Worm (Caenorhabditis elegans) whole organism, mixed stage, embryonic: Measurements from ENCODE around the gene fbxa-1.
A peak's percentile ranks its signal among the peaks of the same experiment; 100 is the strongest.

ENCODE experiments used
- M03D4.4 ChIP-seq: sonication (generic microtip); optimal IDR thresholded peaks from 2 replicates; lab custom pipeline; 2017; ENCODE audit warnings: mild to moderate bottlenecking, missing genetic modification characterization, missing compliant biosample characterization
- bed-3 ChIP-seq: fragments of 200-800 bp; sonication (Bioruptor generic); optimal IDR thresholded peaks from 3 replicates; lab custom pipeline; 2018; ENCODE audit warnings: mild to moderate bottlenecking, missing genetic modification characterization, moderate library complexity, missing compliant biosample characterization
- blmp-1 ChIP-seq: fragments of 150-350 bp; optimal IDR thresholded peaks from 2 replicates; lab custom pipeline; 2014; ENCODE audit warnings: missing biosample characterization, missing genetic modification characterization
- ceh-39 ChIP-seq: fragments of 150-350 bp; optimal IDR thresholded peaks from 2 replicates; lab custom pipeline; 2014; ENCODE audit warnings: missing biosample characterization, missing genetic modification characterization
- ceh-43 ChIP-seq: fragments of 200-800 bp; sonication (Bioruptor generic); optimal IDR thresholded peaks from 2 replicates; lab custom pipeline; 2018; ENCODE audit warnings: mild to moderate bottlenecking, missing genetic modification characterization, moderate library complexity, missing compliant biosample characterization
- ceh-83 ChIP-seq: fragments of 200-800 bp; sonication (Bioruptor generic); optimal IDR thresholded peaks from 2 replicates; lab custom pipeline; 2018; ENCODE audit warnings: mild to moderate bottlenecking, missing genetic modification characterization, missing compliant biosample characterization
- ces-1 ChIP-seq: fragments of 150-350 bp; optimal IDR thresholded peaks from 2 replicates; lab custom pipeline; 2014; ENCODE audit warnings: missing biosample characterization, missing genetic modification reagents, missing genetic modification characterization
- cnd-1 ChIP-seq: fragments of 200-800 bp; sonication (Bioruptor generic); optimal IDR thresholded peaks from 2 replicates; lab custom pipeline; 2018; ENCODE audit warnings: mild to moderate bottlenecking, missing genetic modification characterization, missing compliant biosample characterization
- drap-1 ChIP-seq: fragments of 200-800 bp; sonication (Bioruptor generic); optimal IDR thresholded peaks from 3 replicates; lab custom pipeline; 2018; ENCODE audit warnings: mild to moderate bottlenecking, missing genetic modification characterization, missing compliant biosample characterization
- elt-1 ChIP-seq: sonication (generic microtip); optimal IDR thresholded peaks from 2 replicates; lab custom pipeline; 2017; ENCODE audit warnings: missing genetic modification characterization, mild to moderate bottlenecking, missing compliant biosample characterization, antibody characterized with exemption, moderate library complexity, borderline replicate concordance; ENCODE audit not compliant: insufficient read depth
- elt-3 ChIP-seq: fragments of 150-350 bp; optimal IDR thresholded peaks from 2 replicates; lab custom pipeline; 2014; ENCODE audit warnings: missing biosample characterization, missing genetic modification characterization
- flh-1 ChIP-seq: fragments of 200-800 bp; sonication (Bioruptor generic); optimal IDR thresholded peaks from 2 replicates; lab custom pipeline; 2018; ENCODE audit warnings: mild to moderate bottlenecking, missing genetic modification characterization, moderate library complexity, missing compliant biosample characterization
- ham-2 ChIP-seq: fragments of 200-800 bp; sonication (Bioruptor generic); optimal IDR thresholded peaks from 2 replicates; lab custom pipeline; 2018; ENCODE audit warnings: mild to moderate bottlenecking, missing genetic modification characterization, missing compliant biosample characterization
- hlh-1 ChIP-seq: fragments of 150-350 bp; optimal IDR thresholded peaks from 2 replicates; lab custom pipeline; 2014; ENCODE audit warnings: missing biosample characterization, missing genetic modification reagents, missing genetic modification characterization
- lin-13 ChIP-seq: fragments of 150-350 bp; optimal IDR thresholded peaks from 2 replicates; lab custom pipeline; 2014; ENCODE audit warnings: missing biosample characterization, missing genetic modification characterization
- lin-32 ChIP-seq: fragments of 200-800 bp; sonication (Bioruptor generic); optimal IDR thresholded peaks from 2 replicates; lab custom pipeline; 2018; ENCODE audit warnings: mild to moderate bottlenecking, missing genetic modification characterization, missing compliant biosample characterization
- lsy-2 ChIP-seq: fragments of 150-350 bp; optimal IDR thresholded peaks from 2 replicates; lab custom pipeline; 2014; ENCODE audit warnings: missing biosample characterization, missing genetic modification characterization
- mab-5 ChIP-seq: fragments of 150-350 bp; optimal IDR thresholded peaks from 2 replicates; lab custom pipeline; 2014; ENCODE audit warnings: missing biosample characterization, missing genetic modification characterization
- mep-1 ChIP-seq: fragments of 150-350 bp; optimal IDR thresholded peaks from 2 replicates; lab custom pipeline; 2017; ENCODE audit warnings: missing biosample characterization, missing genetic modification reagents, missing genetic modification characterization, inconsistent platforms
- mls-2 ChIP-seq: sonication (generic microtip); optimal IDR thresholded peaks from 2 replicates; lab custom pipeline; 2016; ENCODE audit warnings: mild to moderate bottlenecking, missing genetic modification characterization, moderate library complexity, missing compliant biosample characterization
- nhr-12 ChIP-seq: fragments of 150-350 bp; optimal IDR thresholded peaks from 2 replicates; lab custom pipeline; 2014; ENCODE audit warnings: missing biosample characterization, missing genetic modification characterization
- nhr-2 ChIP-seq: fragments of 150-350 bp; optimal IDR thresholded peaks from 2 replicates; lab custom pipeline; 2014; ENCODE audit warnings: missing biosample characterization, missing genetic modification characterization
- nhr-237 ChIP-seq: fragments of 150-350 bp; optimal IDR thresholded peaks from 2 replicates; lab custom pipeline; 2014; ENCODE audit warnings: missing biosample characterization, missing genetic modification characterization
- nhr-28 ChIP-seq: fragments of 150-350 bp; optimal IDR thresholded peaks from 2 replicates; lab custom pipeline; 2014; ENCODE audit warnings: missing biosample characterization, missing genetic modification characterization
- nhr-76 ChIP-seq: sonication (generic microtip); optimal IDR thresholded peaks from 2 replicates; lab custom pipeline; 2017; ENCODE audit warnings: missing biosample characterization, missing genetic modification characterization
- pha-4 ChIP-seq: fragments of 150-350 bp; optimal IDR thresholded peaks from 2 replicates; lab custom pipeline; 2018; ENCODE audit warnings: missing biosample characterization, missing genetic modification reagents, missing genetic modification characterization
- sem-2 ChIP-seq: fragments of 200-800 bp; sonication (Bioruptor generic); optimal IDR thresholded peaks from 2 replicates; lab custom pipeline; 2018; ENCODE audit warnings: mild to moderate bottlenecking, missing genetic modification characterization, missing compliant biosample characterization
- snpc-4 ChIP-seq: fragments of 150-350 bp; optimal IDR thresholded peaks from 2 replicates; lab custom pipeline; 2014; ENCODE audit warnings: missing biosample characterization, missing genetic modification characterization
- sptf-1 ChIP-seq: sonication (generic microtip); optimal IDR thresholded peaks from 2 replicates; lab custom pipeline; 2017; ENCODE audit warnings: mild to moderate bottlenecking, missing genetic modification characterization, moderate library complexity, missing compliant biosample characterization
- tbx-8 ChIP-seq: fragments of 200-800 bp; sonication (Bioruptor generic); optimal IDR thresholded peaks from 2 replicates; lab custom pipeline; 2018; ENCODE audit warnings: mild to moderate bottlenecking, missing genetic modification characterization, moderate library complexity, missing compliant biosample characterization
- unc-120 ChIP-seq: sonication (generic microtip); optimal IDR thresholded peaks from 2 replicates; lab custom pipeline; 2017; ENCODE audit warnings: missing genetic modification characterization, missing compliant biosample characterization; ENCODE audit not compliant: poor library complexity, severe bottlenecking
- unc-39 ChIP-seq: fragments of 150-350 bp; optimal IDR thresholded peaks from 2 replicates; lab custom pipeline; 2014; ENCODE audit warnings: missing biosample characterization, missing genetic modification characterization
- unc-62 ChIP-seq: fragments of 150-350 bp; optimal IDR thresholded peaks from 2 replicates; lab custom pipeline; 2014; ENCODE audit warnings: missing biosample characterization, missing genetic modification reagents, missing genetic modification characterization
- zip-8 ChIP-seq: fragments of 150-350 bp; optimal IDR thresholded peaks from 2 replicates; lab custom pipeline; 2014; ENCODE audit warnings: missing biosample characterization, missing genetic modification characterization
- ztf-11 ChIP-seq: fragments of 150-350 bp; optimal IDR thresholded peaks from 2 replicates; lab custom pipeline; 2014; ENCODE audit warnings: missing biosample characterization, missing genetic modification characterization

The fbxa-1 gene

ce11 chrIII:2314678-2315077, 6.8 kb upstream of the fbxa-1 start:
- TF ChIP-seq pha-4 (tag; lab: Kevin White, UChicago) = no peak
- no peak for TF ChIP-seq nhr-12 (tag; lab: Kevin White, UChicago)
- no peak for TF ChIP-seq ztf-11 (tag; lab: Kevin White, UChicago)
- no peak for TF ChIP-seq nhr-28 (tag; lab: Kevin White, UChicago)
- no peak for TF ChIP-seq M03D4.4 (tag; lab: Kevin White, UChicago)

- TF ChIP-seq ces-1 (GFP tag; lab: Kevin White, UChicago) (peak; percentile 44), ceh-39 (tag; lab: Kevin White, UChicago) (no peak), nhr-76 (tag; lab: Kevin White, UChicago) (no peak)
Observed at ce11 chrIII:2313985-2314494, 6.1 kb upstream of the fbxa-1 start, which contains the start of the genes fbxa-66 and iffb-1. Gene fbxa-66, minus strand, starts transcription at chrIII:2314035. Gene iffb-1, plus strand, starts transcription at chrIII:2314436.

ce11 chrIII:2310996-2311395, 3.1 kb upstream of the fbxa-1 start:
- TF ChIP-seq elt-1 (tag; lab: Kevin White, UChicago) (no peak), nhr-76 (tag; lab: Kevin White, UChicago) (no peak), bed-3 (GFP tag; lab: Kevin White, UChicago) (no peak), drap-1 (GFP tag; lab: Kevin White, UChicago) (no peak), sptf-1 (tag; lab: Kevin White, UChicago) (no peak), unc-39 (tag; lab: Kevin White, UChicago) (no peak), pha-4 (tag; lab: Kevin White, UChicago) (no peak), mab-5 (tag; lab: Kevin White, UChicago) (no peak), nhr-12 (tag; lab: Kevin White, UChicago) (no peak), blmp-1 (tag; lab: Kevin White, UChicago) (no peak)

ce11 chrIII:2304867-2305266, 3.1 kb downstream of the fbxa-1 start, which contains the start of gene Y54F10BM.9:
Gene Y54F10BM.9, minus strand, starts transcription at chrIII:2304927.
- TF ChIP-seq ceh-83 (GFP tag; lab: Kevin White, UChicago) (no peak), ztf-11 (tag; lab: Kevin White, UChicago) (no peak), unc-62 (GFP tag; lab: Kevin White, UChicago) (no peak), sptf-1 (tag; lab: Kevin White, UChicago) (no peak), blmp-1 (tag; lab: Kevin White, UChicago) (no peak), pha-4 (tag; lab: Kevin White, UChicago) (peak; percentile 31), lin-13 (peak; percentile 56), nhr-12 (tag; lab: Kevin White, UChicago) (no peak), cnd-1 (peak; percentile 88), unc-39 (tag; lab: Kevin White, UChicago) (peak; percentile 32), elt-1 (tag; lab: Kevin White, UChicago) (no peak), ham-2 (GFP tag; lab: Kevin White, UChicago) (peak; percentile 30), zip-8 (tag; lab: Kevin White, UChicago) (no peak), snpc-4 (tag; lab: Kevin White, UChicago) (no peak), mls-2 (tag; lab: Kevin White, UChicago) (peak; percentile 18), elt-3 (no peak), ces-1 (GFP tag; lab: Kevin White, UChicago) (peak; percentile 67), unc-120 (tag; lab: Kevin White, UChicago) (no peak), nhr-237 (tag; lab: Kevin White, UChicago) (no peak), nhr-76 (tag; lab: Kevin White, UChicago) (no peak), lin-32 (GFP tag; lab: Kevin White, UChicago) (peak; percentile 76), ceh-43 (GFP tag; lab: Kevin White, UChicago) (no peak), flh-1 (GFP tag; lab: Kevin White, UChicago) (no peak), mep-1 (tag; lab: Kevin White, UChicago) (peak; percentile 36), mab-5 (tag; lab: Kevin White, UChicago) (no peak), bed-3 (GFP tag; lab: Kevin White, UChicago) (no peak), lsy-2 (tag; lab: Kevin White, UChicago) (peak; percentile 0), sem-2 (GFP tag; lab: Kevin White, UChicago) (no peak), ceh-39 (tag; lab: Kevin White, UChicago) (no peak), nhr-2 (tag; lab: Kevin White, UChicago) (peak; percentile 25), tbx-8 (GFP tag; lab: Kevin White, UChicago) (no peak), hlh-1 (no peak)
